Fruit fly (Drosophila melanogaster) whole organism, pupa: ENCODE results near the gene CG5412.

Experiments
- CG10348 ChIP-seq: fragments of 200-800 bp; sonication (Bioruptor generic); IDR thresholded peaks from 2 replicates; pipeline ENCODE4 v1.3.6; 2022; ENCODE audit warnings: missing biosample characterization, missing genetic modification characterization
- CG17806 ChIP-seq: fragments of 200-800 bp; sonication (Bioruptor generic); optimal IDR thresholded peaks from 2 replicates; lab custom pipeline; 2018; ENCODE audit warnings: missing biosample characterization, mild to moderate bottlenecking, missing genetic modification characterization, moderate library complexity
- CG8159 ChIP-seq: fragments of 200-800 bp; sonication (Bioruptor generic); optimal IDR thresholded peaks from 3 replicates; lab custom pipeline; 2018; ENCODE audit warnings: missing biosample characterization, mild to moderate bottlenecking, missing genetic modification characterization, moderate library complexity
- CG8301 ChIP-seq: fragments of 200-800 bp; sonication (Bioruptor generic); optimal IDR thresholded peaks from 2 replicates; lab custom pipeline; 2018; ENCODE audit warnings: missing biosample characterization, mild to moderate bottlenecking, missing genetic modification characterization
- fd96Ca ChIP-seq: fragments of 200-800 bp; sonication (Bioruptor generic); IDR thresholded peaks from 3 replicates; pipeline ENCODE4 v1.3.6; 2022; ENCODE audit warnings: missing biosample characterization, missing genetic modification characterization
- gl ChIP-seq: fragments of 200-800 bp; sonication (Bioruptor generic); optimal IDR thresholded peaks from 2 replicates; lab custom pipeline; 2018; ENCODE audit warnings: missing biosample characterization, mild to moderate bottlenecking, missing genetic modification characterization
- rn ChIP-seq: fragments of 200-800 bp; sonication (Bioruptor generic); IDR thresholded peaks from 2 replicates; pipeline ENCODE4 v1.3.6; 2022; ENCODE audit warnings: missing biosample characterization, missing genetic modification characterization

- no peak for TF ChIP-seq CG8159 (tag; lab: Kevin White, UChicago)
- no peak for TF ChIP-seq fd96Ca
- no peak for TF ChIP-seq CG8301 (tag; lab: Kevin White, UChicago)
- no peak for TF ChIP-seq CG17806 (tag; lab: Kevin White, UChicago)
- TF ChIP-seq rn, result no peak
- no peak for TF ChIP-seq CG10348 (GFP tag; lab: Robert Waterston, UW)
- TF ChIP-seq gl (tag; lab: Kevin White, UChicago), result no peak
Observed at dm6 chr3R:20560668-20561226, 16.1 kb upstream of the CG5412 start, which contains the start of gene CG5191.
